Worm (Caenorhabditis elegans) whole organism, late embryonic: ENCODE data around the gene Y51H4A.6.
A peak's percentile ranks its signal among the peaks of the same experiment; 100 is the strongest.

Experiments used
- elt-4 ChIP-seq: sonication (generic microtip); optimal IDR thresholded peaks from 2 replicates; lab custom pipeline; 2016; ENCODE audit warnings: missing genetic modification characterization, missing compliant biosample characterization
- hlh-30 ChIP-seq: sonication (generic microtip); optimal IDR thresholded peaks from 2 replicates; lab custom pipeline; 2017; ENCODE audit warnings: antibody characterized with exemption, missing genetic modification characterization, missing compliant biosample characterization; ENCODE audit not compliant: insufficient read depth
- nhr-11 ChIP-seq: fragments of 150-350 bp; optimal IDR thresholded peaks from 2 replicates; lab custom pipeline; 2014; ENCODE audit warnings: missing biosample characterization, missing genetic modification characterization
- sdc-2 ChIP-seq: sonication (generic microtip); optimal IDR thresholded peaks from 2 replicates; lab custom pipeline; 2016; ENCODE audit warnings: missing genotype, missing genetic modification characterization, missing compliant biosample characterization

ce11 chrIV:16491411-16492036 lies 41.9 kb upstream of the Y51H4A.6 start:
- TF ChIP-seq elt-4 (tag; lab: Kevin White, UChicago) (no peak), hlh-30 (tag; lab: Kevin White, UChicago) (peak; percentile 35), nhr-11 (tag; lab: Kevin White, UChicago) (no peak), sdc-2 (tag; lab: Kevin White, UChicago) (no peak)
